4 fruit fly cellular contexts compared by ENCODE assay signal in genomic region chrX:9247171-9247783, dm6.
TF ChIP-seq lines count a peak whose summit lies in the region.

amx (minus strand) TSS chrX:9247336.
Dsor1 (plus strand) TSS chrX:9247342.

- no peak for TF ChIP-seq CTCF in whole organism, embryonic (GFP tag; optimal IDR thresholded peaks at IDR 0.05; lab: Kevin White, UChicago)

TF ChIP-seq in whole organism, adult, 20 proteins besides CTCF, POLR2A, EP300 and RAD21:
- TF ChIP-seq Mnt (GFP tag; optimal IDR thresholded peaks at IDR 0.05; lab: Kevin White, UChicago) (no peak), CG33017 (tag; optimal IDR thresholded peaks at IDR 0.05; lab: Kevin White, UChicago) (no peak), tj (GFP tag; optimal IDR thresholded peaks at IDR 0.05; lab: Kevin White, UChicago) (peak; percentile 70), CG7101 (tag; optimal IDR thresholded peaks at IDR 0.05; lab: Kevin White, UChicago) (peak; percentile 24), CG12768 (GFP tag; optimal IDR thresholded peaks at IDR 0.05; lab: Kevin White, UChicago) (no peak), cic (GFP tag; optimal IDR thresholded peaks at IDR 0.05; lab: Kevin White, UChicago) (no peak), ovo (GFP tag; optimal IDR thresholded peaks at IDR 0.05; lab: Kevin White, UChicago) (peak; percentile 32), CG1620 (GFP tag; optimal IDR thresholded peaks at IDR 0.05; lab: Kevin White, UChicago) (no peak), bab1 (GFP tag; optimal IDR thresholded peaks at IDR 0.05; lab: Kevin White, UChicago) (peak; percentile 26), Crg-1 (GFP tag; optimal IDR thresholded peaks at IDR 0.05; lab: Kevin White, UChicago) (no peak)

TF ChIP-seq in whole organism, embryonic, 481 proteins besides CTCF, POLR2A, EP300 and RAD21 (continues in another document):
- TF ChIP-seq gfzf (GFP tag; optimal IDR thresholded peaks at IDR 0.05; lab: Kevin White, UChicago), result peak; percentile 87
- TF ChIP-seq knrl (GFP tag; IDR thresholded peaks at IDR 0.05; lab: Robert Waterston, UW; ENCODE audit: partially characterized antibody), result 0 out of 3 replicates have a peak, but pooled peaks have one; percentile 10
- no peak for TF ChIP-seq MTF-1 (GFP tag; optimal IDR thresholded peaks at IDR 0.05; lab: Kevin White, UChicago; ENCODE audit: borderline replicate concordance)
- TF ChIP-seq MBD-R2 (GFP tag; IDR thresholded peaks at IDR 0.05; lab: Robert Waterston, UW), result peak; percentile 57; the same call in 1 of the 2 replicates
- no peak for TF ChIP-seq CG18599 (GFP tag; optimal IDR thresholded peaks at IDR 0.05; lab: Kevin White, UChicago)
- peak; percentile 12 for TF ChIP-seq CG10267 (tag; optimal IDR thresholded peaks at IDR 0.05; lab: Kevin White, UChicago)
- peak; percentile 72 for TF ChIP-seq sens (GFP tag; lab: Kevin White, UChicago)
- TF ChIP-seq kni (GFP tag; optimal IDR thresholded peaks at IDR 0.05; lab: Kevin White, UChicago), result no peak
- TF ChIP-seq nmo (GFP tag; optimal IDR thresholded peaks at IDR 0.05; lab: Kevin White, UChicago), result peak; percentile 20
- TF ChIP-seq ase (GFP tag; IDR thresholded peaks at IDR 0.05; lab: Robert Waterston, UW), result no peak
- peak in 1 of 2 experiments; percentile 56 for TF ChIP-seq crp (GFP tag; optimal IDR thresholded peaks at IDR 0.05; lab: Kevin White, UChicago)
- no peak for TF ChIP-seq Rx (GFP tag; IDR thresholded peaks at IDR 0.05; lab: Robert Waterston, UW)
- TF ChIP-seq Med (GFP tag; lab: Kevin White, UChicago), result peak; percentile 57
- no peak for TF ChIP-seq CG1233 (GFP tag; optimal IDR thresholded peaks at IDR 0.05; lab: Kevin White, UChicago)
- TF ChIP-seq CG12942 (GFP tag; optimal IDR thresholded peaks at IDR 0.05; lab: Kevin White, UChicago), result no peak
- TF ChIP-seq D19A (tag; optimal IDR thresholded peaks at IDR 0.05; lab: Kevin White, UChicago), result no peak
- peak; percentile 30 for TF ChIP-seq CG14710 (tag; optimal IDR thresholded peaks at IDR 0.05; lab: Kevin White, UChicago)
- TF ChIP-seq Drgx (GFP tag; IDR thresholded peaks at IDR 0.05; lab: Robert Waterston, UW), result no peak
- TF ChIP-seq CG34422 (GFP tag; IDR thresholded peaks at IDR 0.05; lab: Robert Waterston, UW), result peak; percentile 71; the same call in 2 of the 3 replicates
- TF ChIP-seq CoRest (tag; optimal IDR thresholded peaks at IDR 0.05; lab: Kevin White, UChicago), result peak; percentile 53
- no peak for TF ChIP-seq CG43689 (GFP tag; IDR thresholded peaks at IDR 0.05; lab: Robert Waterston, UW)
- TF ChIP-seq nom (GFP tag; optimal IDR thresholded peaks at IDR 0.05; lab: Kevin White, UChicago), result no peak
- no peak for TF ChIP-seq CG15269 (tag; optimal IDR thresholded peaks at IDR 0.05; lab: Kevin White, UChicago)
- no peak for TF ChIP-seq CG4328 (GFP tag; optimal IDR thresholded peaks at IDR 0.05; lab: Kevin White, UChicago)
- TF ChIP-seq Abd-B (GFP tag; optimal IDR thresholded peaks at IDR 0.05; lab: Kevin White, UChicago), result no peak
- no peak for TF ChIP-seq bsh (GFP tag; optimal IDR thresholded peaks at IDR 0.05; lab: Kevin White, UChicago)
- no peak for TF ChIP-seq unc-4 (GFP tag; IDR thresholded peaks at IDR 0.05; lab: Robert Waterston, UW; ENCODE audit: partially characterized antibody)

TF ChIP-seq in whole organism, prepupa, 60 proteins besides CTCF, POLR2A, EP300 and RAD21:
- peak; percentile 7 for TF ChIP-seq Sox14 (GFP tag; optimal IDR thresholded peaks at IDR 0.05; lab: Kevin White, UChicago)
- no peak for TF ChIP-seq ss (GFP tag; optimal IDR thresholded peaks at IDR 0.05; lab: Kevin White, UChicago)
- TF ChIP-seq Eip78C (GFP tag; lab: Kevin White, UChicago), result peak; percentile 59
- TF ChIP-seq svp (GFP tag; lab: Kevin White, UChicago), result peak; percentile 11

TF ChIP-seq in whole organism, wandering third instar larva, 38 proteins besides CTCF, POLR2A, EP300 and RAD21:
- TF ChIP-seq HLH106 (tag; optimal IDR thresholded peaks at IDR 0.05; lab: Kevin White, UChicago) (peak; percentile 9), Rel (GFP tag; optimal IDR thresholded peaks at IDR 0.05; lab: Kevin White, UChicago) (no peak), Rel (tag; optimal IDR thresholded peaks at IDR 0.05; lab: Kevin White, UChicago) (peak; percentile 92), CG32264 (GFP tag; optimal IDR thresholded peaks at IDR 0.05; lab: Kevin White, UChicago) (no peak)
